Worm (Caenorhabditis elegans): ENCODE measurements around the gene H03G16.7.
A peak's percentile ranks its signal among the peaks of the same experiment; 100 is the strongest.

H03G16.7 gene

ce11 chrX:15050006-15050405 is 5.8 kb downstream of the H03G16.7 start:
- TF ChIP-seq unc-55 (GFP tag; optimal IDR thresholded peaks at IDR 0.05), result no peak

DNA sequence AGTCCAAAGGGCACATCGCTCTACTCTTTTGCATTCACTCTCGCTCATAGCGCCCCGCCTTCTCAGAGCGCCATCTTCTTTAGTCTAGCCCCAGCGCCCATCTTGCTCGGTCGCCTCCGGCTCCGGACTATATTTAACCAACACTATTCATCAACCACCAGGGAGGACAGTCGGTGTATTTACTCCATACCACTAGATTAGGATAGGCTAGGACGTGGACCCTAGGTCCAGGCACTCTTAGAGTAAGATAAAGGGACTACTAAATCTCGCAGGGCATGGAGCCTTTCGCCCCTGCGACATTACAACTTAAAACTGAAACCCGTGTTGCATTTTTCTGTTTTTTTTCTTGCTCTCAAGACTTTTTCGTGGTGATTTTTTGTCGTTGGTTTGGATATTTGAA is 8.3 kb downstream of the H03G16.7 start:
- TF ChIP-seq zip-5 (tag; optimal IDR thresholded peaks at IDR 0.05) (no peak), ahr-1 (tag; optimal IDR thresholded peaks at IDR 0.05) (no peak), tbx-2 (tag; optimal IDR thresholded peaks at IDR 0.05) (no peak)

DNA sequence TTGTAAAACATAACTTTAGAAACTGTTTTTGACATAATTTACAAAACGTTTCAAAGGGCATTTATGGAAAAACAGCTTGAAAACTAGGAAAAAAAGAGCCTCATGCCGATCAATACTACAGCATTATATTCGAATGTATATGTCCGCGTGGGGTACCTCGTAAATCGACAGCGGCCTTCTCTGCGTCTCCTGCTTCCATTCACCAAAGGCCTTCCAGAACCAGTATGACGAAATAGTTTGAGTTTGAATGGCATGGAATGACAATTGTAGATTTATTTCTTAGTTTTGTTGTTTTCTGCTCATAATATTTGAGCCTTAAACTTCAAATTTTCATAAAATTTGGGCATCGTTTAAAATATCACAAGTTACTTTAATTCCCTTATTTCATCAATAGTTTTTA is 10.4 kb downstream of the H03G16.7 start:
- no peak for TF ChIP-seq K02D7.2 (tag; optimal IDR thresholded peaks at IDR 0.05)
- TF ChIP-seq zip-5 (tag; optimal IDR thresholded peaks at IDR 0.05), result no peak
- TF ChIP-seq tbx-7 (tag; optimal IDR thresholded peaks at IDR 0.05), result no peak

DNA sequence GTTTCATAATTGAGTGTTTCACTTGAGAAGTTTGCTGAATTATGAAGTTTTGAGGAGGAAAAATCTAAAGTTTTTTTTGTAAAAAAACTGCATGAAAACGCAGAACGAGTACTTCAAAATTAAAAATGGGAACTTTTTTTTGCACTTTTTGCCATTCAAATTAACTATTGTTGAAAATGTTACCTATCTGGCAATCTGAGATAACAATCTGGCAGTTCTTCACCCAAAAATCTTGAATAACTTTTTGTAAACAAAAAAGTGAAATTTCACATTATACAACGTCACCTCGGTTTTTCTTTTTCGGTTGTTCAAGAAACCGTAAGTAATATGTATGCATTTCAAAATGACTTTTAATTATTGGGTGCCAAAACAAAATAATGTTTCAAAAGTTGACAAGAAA is 13.3 kb downstream of the H03G16.7 start:
- TF ChIP-seq ceh-19 (GFP tag; optimal IDR thresholded peaks at IDR 0.05) (no peak), dve-1 (tag; optimal IDR thresholded peaks at IDR 0.05) (no peak), unc-42 (tag; optimal IDR thresholded peaks at IDR 0.05) (no peak), hlh-6 (tag; optimal IDR thresholded peaks at IDR 0.05) (no peak), hlh-8 (tag; optimal IDR thresholded peaks at IDR 0.05) (no peak), tbx-7 (tag; optimal IDR thresholded peaks at IDR 0.05) (no peak), ama-1 (optimal IDR thresholded peaks at IDR 0.05) (no peak), che-1 (tag; optimal IDR thresholded peaks at IDR 0.05) (no peak), ceh-30 (tag; optimal IDR thresholded peaks at IDR 0.05) (no peak), pha-4 (tag; optimal IDR thresholded peaks at IDR 0.05) (no peak), eyg-1 (tag; optimal IDR thresholded peaks at IDR 0.05) (no peak), syd-9 (tag; optimal IDR thresholded peaks at IDR 0.05) (no peak), pqm-1 (tag; optimal IDR thresholded peaks at IDR 0.05) (no peak), T23F11.4 (GFP tag; optimal IDR thresholded peaks at IDR 0.05) (no peak), pax-1 (tag; optimal IDR thresholded peaks at IDR 0.05) (no peak)

DNA sequence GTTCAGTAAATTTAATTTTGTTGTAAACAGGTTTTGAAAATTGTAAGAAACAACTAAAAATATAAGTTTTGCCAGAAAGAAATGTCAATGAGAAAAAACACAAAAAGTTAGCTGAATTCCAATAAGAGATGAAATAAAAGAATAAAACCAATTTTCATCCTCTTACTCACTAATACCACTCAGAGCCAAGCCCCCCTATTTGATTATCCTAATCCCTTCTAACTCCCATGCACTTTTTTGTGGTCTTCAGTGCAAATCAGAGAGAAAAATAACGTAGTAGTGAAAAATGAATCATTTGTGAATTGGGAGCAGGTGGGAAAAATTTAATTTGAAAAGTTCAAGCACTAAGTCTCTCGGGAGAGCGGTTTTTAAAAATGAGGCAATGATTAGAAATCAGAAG is 14.5 kb downstream of the H03G16.7 start:
- TF ChIP-seq ceh-14 (tag; optimal IDR thresholded peaks at IDR 0.05) (no peak), ceh-34 (tag; optimal IDR thresholded peaks at IDR 0.05) (no peak), unc-42 (tag; optimal IDR thresholded peaks at IDR 0.05) (peak; percentile 83)

- no peak for TF ChIP-seq zip-5 (tag; optimal IDR thresholded peaks at IDR 0.05)
- TF ChIP-seq C08G9.2 (tag; optimal IDR thresholded peaks at IDR 0.05), result peak; percentile 6
- no peak for TF ChIP-seq ceh-45 (GFP tag; IDR thresholded peaks at IDR 0.05)
- no peak for TF ChIP-seq K02D7.2 (tag; optimal IDR thresholded peaks at IDR 0.05)
- TF ChIP-seq fax-1 (tag; optimal IDR thresholded peaks at IDR 0.05), result no peak
- no peak for TF ChIP-seq ama-1 (optimal IDR thresholded peaks at IDR 0.05)
- TF ChIP-seq mec-3 (tag; optimal IDR thresholded peaks at IDR 0.05; ENCODE audit: borderline replicate concordance), result no peak
- TF ChIP-seq ceh-2 (tag; optimal IDR thresholded peaks at IDR 0.05), result peak; percentile 65
- peak; percentile 57 for TF ChIP-seq pat-9 (tag; optimal IDR thresholded peaks at IDR 0.05)
- TF ChIP-seq pros-1 (tag; optimal IDR thresholded peaks at IDR 0.05), result peak; percentile 71
- TF ChIP-seq ceh-22 (tag; optimal IDR thresholded peaks at IDR 0.05), result no peak
- TF ChIP-seq madf-2 (tag; optimal IDR thresholded peaks at IDR 0.05), result no peak
- TF ChIP-seq pax-1 (tag; optimal IDR thresholded peaks at IDR 0.05), result no peak
- TF ChIP-seq ahr-1 (tag; optimal IDR thresholded peaks at IDR 0.05), result no peak
- TF ChIP-seq K09A11.1 (tag; optimal IDR thresholded peaks at IDR 0.05; ENCODE audit: insufficient read depth), result no peak
- TF ChIP-seq ceh-19 (GFP tag; optimal IDR thresholded peaks at IDR 0.05), result peak; percentile 3
- peak; percentile 30 for TF ChIP-seq elt-2 (tag; optimal IDR thresholded peaks at IDR 0.05)
- no peak for TF ChIP-seq pag-3 (tag; optimal IDR thresholded peaks at IDR 0.05; ENCODE audit: borderline replicate concordance)
- TF ChIP-seq rnt-1 (tag; optimal IDR thresholded peaks at IDR 0.05), result peak; percentile 79
- no peak for TF ChIP-seq sox-4 (tag; optimal IDR thresholded peaks at IDR 0.05)
- TF ChIP-seq dmd-4 (tag; optimal IDR thresholded peaks at IDR 0.05; ENCODE audit: borderline replicate concordance), result no peak
- TF ChIP-seq F13H6.1 (tag; optimal IDR thresholded peaks at IDR 0.05), result peak; percentile 30
- TF ChIP-seq ref-2 (tag; optimal IDR thresholded peaks at IDR 0.05), result peak; percentile 76
- TF ChIP-seq ceh-24 (tag; optimal IDR thresholded peaks at IDR 0.05), result no peak
- TF ChIP-seq Y22D7AL.16 (tag; optimal IDR thresholded peaks at IDR 0.05), result no peak
- no peak for TF ChIP-seq hlh-6 (tag; optimal IDR thresholded peaks at IDR 0.05)
- TF ChIP-seq hlh-15 (tag; optimal IDR thresholded peaks at IDR 0.05), result no peak
- no peak for TF ChIP-seq npax-4 (tag; optimal IDR thresholded peaks at IDR 0.05)
- TF ChIP-seq fkh-6 (tag; optimal IDR thresholded peaks at IDR 0.05), result no peak
Observed at ce11 chrX:15040552-15041080, 15.2 kb downstream of the H03G16.7 start, which contains the start of gene C18B12.4. Gene C18B12.4, minus strand, starts transcription at chrX:15040602.

All from whole organism, late embryonic.